Worm (Caenorhabditis elegans): ENCODE data around the gene cest-9.2.

Gene cest-9.2

DNA sequence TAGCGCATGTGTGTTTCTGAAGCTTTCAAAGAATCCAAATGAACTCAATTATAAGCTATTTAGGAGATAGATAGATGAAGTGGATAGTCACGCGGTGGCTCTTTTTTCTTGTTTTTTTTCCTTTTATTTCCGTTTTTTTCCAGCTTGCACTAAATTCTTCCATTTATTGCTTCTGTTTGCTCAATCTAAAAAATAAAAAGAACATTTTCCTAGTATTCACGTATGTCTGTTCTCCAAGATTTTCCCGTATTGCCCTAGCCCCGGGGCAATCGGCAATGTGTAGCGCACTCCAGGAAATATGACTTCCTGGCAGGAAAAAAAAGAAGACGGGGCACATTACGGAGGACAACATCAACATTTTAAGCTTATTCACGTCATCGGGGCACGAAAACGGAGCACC lies 20.1 kb upstream of the cest-9.2 start:
- TF ChIP-seq nhr-25 (tag; optimal IDR thresholded peaks at IDR 0.05) (no peak), C34F6.9 (tag; optimal IDR thresholded peaks at IDR 0.05) (peak; percentile 37)

DNA sequence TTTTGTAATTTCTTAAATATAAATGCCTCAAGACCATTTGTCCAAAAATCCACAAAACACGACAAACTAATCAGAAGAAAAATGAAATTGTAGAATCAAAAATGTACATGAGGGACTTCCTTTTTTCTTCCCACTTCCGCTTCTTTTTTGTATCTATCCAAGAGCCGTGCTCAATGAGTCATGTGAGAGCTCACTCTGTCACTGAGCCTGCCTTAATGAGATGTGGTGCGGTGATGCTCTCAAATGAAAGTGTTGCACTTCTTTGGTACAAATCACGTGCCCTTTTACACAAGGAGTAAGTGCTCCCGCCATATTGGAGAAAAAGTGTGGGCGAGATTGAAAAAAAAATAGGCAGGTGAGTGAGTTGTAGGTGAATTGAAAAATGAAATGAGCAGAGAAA lies 17.6 kb upstream of the cest-9.2 start:
- TF ChIP-seq ztf-11 (tag; optimal IDR thresholded peaks at IDR 0.05) (no peak), crh-2 (tag; optimal IDR thresholded peaks at IDR 0.05) (no peak), egl-27 (tag; optimal IDR thresholded peaks at IDR 0.05) (no peak), nhr-12 (tag; optimal IDR thresholded peaks at IDR 0.05) (no peak), zag-1 (tag; optimal IDR thresholded peaks at IDR 0.05) (peak; percentile 50), nhr-129 (tag; optimal IDR thresholded peaks at IDR 0.05) (peak; percentile 37), nhr-77 (tag; optimal IDR thresholded peaks at IDR 0.05) (no peak), elt-3 (tag; optimal IDR thresholded peaks at IDR 0.05) (no peak), mdl-1 (tag; optimal IDR thresholded peaks at IDR 0.05) (peak in 1 of 2 experiments; percentile 31), lin-39 (tag; optimal IDR thresholded peaks at IDR 0.05) (no peak), gmeb-1 (tag; optimal IDR thresholded peaks at IDR 0.05) (no peak), C34F6.9 (tag; optimal IDR thresholded peaks at IDR 0.05) (peak; percentile 59), sma-9 (GFP tag; optimal IDR thresholded peaks at IDR 0.05) (peak; percentile 48), sma-9 (tag; optimal IDR thresholded peaks at IDR 0.05) (no peak), aly-2 (tag; optimal IDR thresholded peaks at IDR 0.05) (no peak), fos-1 (tag; optimal IDR thresholded peaks at IDR 0.05) (no peak), R02D3.7 (tag; optimal IDR thresholded peaks at IDR 0.05) (no peak), nhr-25 (tag; optimal IDR thresholded peaks at IDR 0.05) (no peak), nhr-11 (tag; optimal IDR thresholded peaks at IDR 0.05) (no peak), ceh-16 (tag; optimal IDR thresholded peaks at IDR 0.05) (no peak), ceh-82 (tag; optimal IDR thresholded peaks at IDR 0.05) (no peak), nhr-23 (tag; optimal IDR thresholded peaks at IDR 0.05) (no peak), nhr-6 (tag; optimal IDR thresholded peaks at IDR 0.05) (no peak), alr-1 (tag; optimal IDR thresholded peaks at IDR 0.05) (no peak), ama-1 (optimal IDR thresholded peaks at IDR 0.05) (no peak), snpc-4 (tag; optimal IDR thresholded peaks at IDR 0.05) (peak; percentile 9), elt-1 (tag; optimal IDR thresholded peaks at IDR 0.05) (no peak), lsy-2 (tag; optimal IDR thresholded peaks at IDR 0.05) (peak; percentile 16 to 25), nhr-21 (tag; optimal IDR thresholded peaks at IDR 0.05) (no peak), blmp-1 (tag; optimal IDR thresholded peaks at IDR 0.05; ENCODE audit: insufficient read depth) (no peak), unc-55 (GFP tag; optimal IDR thresholded peaks at IDR 0.05) (no peak), sem-4 (tag; optimal IDR thresholded peaks at IDR 0.05) (peak; percentile 51), mab-5 (tag; optimal IDR thresholded peaks at IDR 0.05) (no peak), ZK546.5 (tag; optimal IDR thresholded peaks at IDR 0.05) (no peak), sma-3 (GFP tag; optimal IDR thresholded peaks at IDR 0.05) (no peak)

DNA sequence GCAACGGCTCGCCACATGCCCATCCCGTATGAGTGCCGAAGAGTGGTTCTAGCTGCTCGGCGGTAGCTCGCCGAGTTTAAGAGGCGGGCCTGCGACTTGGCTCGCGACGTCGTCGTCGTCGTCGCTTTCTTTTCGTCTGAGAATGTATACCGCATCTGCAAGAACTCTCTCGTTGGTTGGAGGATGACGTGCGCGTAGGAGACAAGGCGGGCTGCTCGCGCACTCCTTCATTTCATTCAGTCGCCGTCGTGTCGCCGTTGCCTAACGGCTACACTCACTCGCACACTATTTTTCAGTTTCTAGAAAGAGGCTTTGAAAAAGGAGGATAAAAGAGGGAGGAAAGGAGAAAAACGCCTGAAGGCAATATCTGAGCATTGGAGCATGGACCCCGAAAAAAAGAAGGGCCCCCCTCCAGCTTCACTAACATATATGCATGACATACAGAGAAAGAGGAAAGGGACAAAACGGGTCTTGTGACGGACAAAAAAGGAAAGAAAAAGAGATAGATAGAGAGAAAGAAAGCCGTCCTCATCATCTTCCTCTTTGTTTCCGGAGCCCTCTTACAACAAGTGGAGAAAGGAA lies 16.3 kb upstream of the cest-9.2 start:
- TF ChIP-seq nhr-25 (tag; optimal IDR thresholded peaks at IDR 0.05) (no peak), nhr-6 (tag; optimal IDR thresholded peaks at IDR 0.05) (peak; percentile 53), unc-55 (GFP tag; optimal IDR thresholded peaks at IDR 0.05) (peak; percentile 56), C34F6.9 (tag; optimal IDR thresholded peaks at IDR 0.05) (peak; percentile 60), nhr-237 (tag; optimal IDR thresholded peaks at IDR 0.05) (no peak), Y55F3AM.14 (GFP tag; optimal IDR thresholded peaks at IDR 0.05) (peak; percentile 63), alr-1 (tag; optimal IDR thresholded peaks at IDR 0.05) (no peak), egl-27 (tag; optimal IDR thresholded peaks at IDR 0.05) (peak; percentile 42), mdl-1 (tag; optimal IDR thresholded peaks at IDR 0.05) (peak in 1 of 2 experiments; percentile 59), skn-1 (tag; optimal IDR thresholded peaks at IDR 0.05) (no peak), zag-1 (tag; optimal IDR thresholded peaks at IDR 0.05) (peak; percentile 18), sma-9 (GFP tag; optimal IDR thresholded peaks at IDR 0.05) (peak; percentile 25), sma-9 (tag; optimal IDR thresholded peaks at IDR 0.05) (no peak), lsy-2 (tag; optimal IDR thresholded peaks at IDR 0.05) (peak in 1 of 2 experiments; percentile 59), ztf-4 (tag; optimal IDR thresholded peaks at IDR 0.05) (peak; percentile 10), lin-13 (GFP tag; optimal IDR thresholded peaks at IDR 0.05) (peak; percentile 44), dmd-4 (tag; optimal IDR thresholded peaks at IDR 0.05) (no peak), crh-2 (tag; optimal IDR thresholded peaks at IDR 0.05) (peak; percentile 46), unc-39 (tag; optimal IDR thresholded peaks at IDR 0.05) (no peak), sem-4 (tag; optimal IDR thresholded peaks at IDR 0.05) (peak; percentile 39), ceh-16 (tag; optimal IDR thresholded peaks at IDR 0.05) (no peak), F13H6.1 (tag; optimal IDR thresholded peaks at IDR 0.05) (peak; percentile 76), nhr-129 (tag; optimal IDR thresholded peaks at IDR 0.05) (peak; percentile 47)

Measured in whole organism, L2 larva.